Fruit fly (Drosophila melanogaster) whole organism, embryonic: ENCODE data around the gene CG43295.

Source experiments
- Ada2b ChIP-seq: fragments of 200-800 bp; sonication (Bioruptor generic); IDR thresholded peaks from 2 replicates; pipeline ENCODE4 v1.3.6; 2022; ENCODE audit warnings: missing biosample characterization, missing genetic modification characterization
- Atf-2 ChIP-seq: fragments of 200-800 bp; sonication (Bioruptor generic); optimal IDR thresholded peaks from 2 replicates; lab custom pipeline; 2016; ENCODE audit warnings: missing biosample characterization, missing genetic modification characterization
- B-H2 ChIP-seq: fragments of 200-800 bp; sonication (Bioruptor generic); optimal IDR thresholded peaks from 2 replicates; lab custom pipeline; 2018; ENCODE audit warnings: missing biosample characterization, mild to moderate bottlenecking, missing genetic modification characterization
- Bteb2 ChIP-seq: fragments of 200-800 bp; sonication (Bioruptor generic); optimal IDR thresholded peaks from 2 replicates; lab custom pipeline; 2016; ENCODE audit warnings: missing biosample characterization, missing genetic modification characterization
- C15 ChIP-seq: fragments of 200-800 bp; sonication (Bioruptor generic); IDR thresholded peaks from 3 replicates; pipeline ENCODE4 v1.3.6; 2022; ENCODE audit warnings: missing biosample characterization, missing genetic modification characterization
- CG10979 ChIP-seq: fragments of 200-800 bp; sonication (Bioruptor generic); optimal IDR thresholded peaks from 2 replicates; lab custom pipeline; 2018; ENCODE audit warnings: missing biosample characterization, mild to moderate bottlenecking, missing genetic modification characterization, moderate library complexity
- CG1233 ChIP-seq: fragments of 200-800 bp; sonication (Bioruptor generic); optimal IDR thresholded peaks from 4 replicates; lab custom pipeline; 2018; ENCODE audit warnings: missing biosample characterization, mild to moderate bottlenecking, missing genetic modification characterization
- CG14667 ChIP-seq: fragments of 200-800 bp; sonication (Bioruptor generic); IDR thresholded peaks from 2 replicates; pipeline ENCODE4 v1.3.6; 2022; ENCODE audit warnings: missing biosample characterization, missing genetic modification characterization
- CG14710 ChIP-seq: fragments of 200-800 bp; sonication (Bioruptor generic); optimal IDR thresholded peaks from 3 replicates; lab custom pipeline; 2019; ENCODE audit warnings: missing biosample characterization, mild to moderate bottlenecking, missing genetic modification characterization, moderate library complexity
- CG17385 ChIP-seq: fragments of 200-800 bp; sonication (Bioruptor generic); optimal IDR thresholded peaks from 3 replicates; lab custom pipeline; 2018; ENCODE audit warnings: missing biosample characterization, mild to moderate bottlenecking, missing genetic modification characterization
- CG18476 ChIP-seq: fragments of 200-800 bp; sonication (Bioruptor generic); optimal IDR thresholded peaks from 2 replicates; lab custom pipeline; 2016; ENCODE audit warnings: missing biosample characterization, mild to moderate bottlenecking, missing genetic modification characterization
- CG2120 ChIP-seq: fragments of 200-800 bp; sonication (Bioruptor generic); optimal IDR thresholded peaks from 3 replicates; lab custom pipeline; 2016; ENCODE audit warnings: missing biosample characterization, missing genetic modification characterization
- CG2129 ChIP-seq: fragments of 200-800 bp; sonication (Bioruptor generic); IDR thresholded peaks from 2 replicates; pipeline ENCODE4 v1.3.6; 2022; ENCODE audit warnings: missing biosample characterization, missing genetic modification characterization; ENCODE audit not compliant: partially characterized antibody
- CG31365 ChIP-seq: fragments of 200-800 bp; sonication (Bioruptor generic); optimal IDR thresholded peaks from 2 replicates; lab custom pipeline; 2018; ENCODE audit warnings: missing biosample characterization, mild to moderate bottlenecking, missing genetic modification characterization
- CG6654 ChIP-seq: fragments of 200-800 bp; sonication (Bioruptor generic); optimal IDR thresholded peaks from 2 replicates; lab custom pipeline; 2017; ENCODE audit warnings: missing biosample characterization, mild to moderate bottlenecking, missing genetic modification characterization
- CG8924 ChIP-seq: fragments of 200-800 bp; optimal IDR thresholded peaks from 3 replicates; lab custom pipeline; 2019; ENCODE audit warnings: missing biosample characterization, mild to moderate bottlenecking, missing genetic modification characterization, moderate library complexity
- CG9215 ChIP-seq: fragments of 200-800 bp; sonication (Bioruptor generic); IDR thresholded peaks from 2 replicates; pipeline ENCODE4 v1.3.6; 2022; ENCODE audit warnings: missing biosample characterization, missing genetic modification characterization
- Dref ChIP-seq: fragments of 200-800 bp; sonication (Bioruptor generic); IDR thresholded peaks from 2 replicates; pipeline ENCODE4 v1.3.6; 2022; ENCODE audit warnings: missing biosample characterization, missing genetic modification characterization
- Eip74EF ChIP-seq, 2 experiments: fragments of 200-800 bp in 1 of 2; fragments of >200 bp in 1 of 2; sonication (Bioruptor generic) in 1 of 2; optimal IDR thresholded peaks; 2 replicates each; lab custom pipeline; 2017 to 2019; ENCODE audit warnings: missing biosample characterization in 2 of 2, missing genetic modification characterization in 2 of 2, mild to moderate bottlenecking in 1 of 2, moderate library complexity in 1 of 2
- Elba2 ChIP-seq: fragments of 200-800 bp; sonication (Bioruptor generic); optimal IDR thresholded peaks from 3 replicates; lab custom pipeline; 2016; ENCODE audit warnings: missing biosample characterization, missing genetic modification characterization
- Ets65A ChIP-seq: fragments of 200-800 bp; sonication (Bioruptor generic); peaks from one replicate; lab custom pipeline; 2016; ENCODE audit warnings: missing biosample characterization, missing genetic modification characterization
- HmgZ ChIP-seq: fragments of 200-800 bp; sonication (Bioruptor generic); optimal IDR thresholded peaks from 2 replicates; lab custom pipeline; 2018; ENCODE audit warnings: missing biosample characterization, mild to moderate bottlenecking, missing genetic modification characterization
- Hr78 ChIP-seq, 2 experiments: fragments of 200-800 bp in 1 of 2; fragments of >200 bp in 1 of 2; sonication (Bioruptor generic) in 1 of 2; optimal IDR thresholded peaks; 2 replicates each; lab custom pipeline; 2017 to 2019; ENCODE audit warnings: missing biosample characterization in 2 of 2, missing genetic modification characterization in 2 of 2, mild to moderate bottlenecking in 1 of 2, moderate library complexity in 1 of 2
- Kr ChIP-seq: fragments of 200-800 bp; sonication (Bioruptor generic); optimal IDR thresholded peaks from 2 replicates; lab custom pipeline; 2017; ENCODE audit warnings: missing biosample characterization, mild to moderate bottlenecking, missing genetic modification characterization
- Med ChIP-seq: fragments of 200-800 bp; sonication (Bioruptor generic); peaks from one replicate; lab custom pipeline; 2016; ENCODE audit warnings: missing biosample characterization, missing genetic modification characterization, mild to moderate bottlenecking, inconsistent platforms, moderate library complexity
- Meics ChIP-seq: fragments of 200-800 bp; sonication (Bioruptor generic); optimal IDR thresholded peaks from 2 replicates; lab custom pipeline; 2017; ENCODE audit warnings: missing biosample characterization, mild to moderate bottlenecking, missing genetic modification characterization
- NC2β ChIP-seq: fragments of 200-800 bp; sonication (Bioruptor generic); optimal IDR thresholded peaks from 2 replicates; lab custom pipeline; 2016; ENCODE audit warnings: missing biosample characterization, missing genetic modification characterization
- Pdp1 ChIP-seq, 2 experiments: fragments of 200-800 bp; sonication (Bioruptor generic); optimal IDR thresholded peaks; 3 replicates each; lab custom pipeline; 2016; ENCODE audit warnings: missing biosample characterization in 2 of 2, missing genetic modification characterization in 2 of 2, mild to moderate bottlenecking in 1 of 2, moderate library complexity in 1 of 2
- Poxn ChIP-seq: fragments of 200-800 bp; sonication (Bioruptor generic); IDR thresholded peaks from 2 replicates; pipeline ENCODE4 v1.3.6; 2022; ENCODE audit warnings: missing biosample characterization, missing genetic modification characterization
- Rx ChIP-seq: fragments of 200-800 bp; sonication (Bioruptor generic); IDR thresholded peaks from 2 replicates; pipeline ENCODE4 v1.3.6; 2022; ENCODE audit warnings: missing biosample characterization, missing genetic modification characterization
- Scr ChIP-seq: fragments of 200-800 bp; sonication (Bioruptor generic); IDR thresholded peaks from 2 replicates; pipeline ENCODE4 v1.3.6; 2022; ENCODE audit warnings: missing biosample characterization, missing genetic modification characterization; ENCODE audit not compliant: partially characterized antibody
- Usf ChIP-seq: fragments of 200-800 bp; sonication (Bioruptor generic); optimal IDR thresholded peaks from 2 replicates; lab custom pipeline; 2017; ENCODE audit warnings: missing genotype, missing biosample characterization, missing genetic modification characterization
- Xbp1 ChIP-seq: fragments of 200-800 bp; sonication (Bioruptor generic); optimal IDR thresholded peaks from 3 replicates; lab custom pipeline; 2016; ENCODE audit warnings: missing biosample characterization, mild to moderate bottlenecking, missing genetic modification characterization
- ap ChIP-seq: fragments of 200-800 bp; sonication (Bioruptor generic); IDR thresholded peaks from 2 replicates; pipeline ENCODE4 v1.3.6; 2022; ENCODE audit warnings: missing biosample characterization, missing genetic modification characterization
- ase ChIP-seq: fragments of 200-800 bp; sonication (Bioruptor generic); IDR thresholded peaks from 3 replicates; pipeline ENCODE4 v1.3.6; 2022; ENCODE audit warnings: missing biosample characterization, missing genetic modification characterization
- dmrt11E ChIP-seq: fragments of 200-800 bp; sonication (Bioruptor generic); optimal IDR thresholded peaks from 3 replicates; lab custom pipeline; 2018; ENCODE audit warnings: missing biosample characterization, mild to moderate bottlenecking, missing genetic modification characterization, moderate library complexity
- gem ChIP-seq: fragments of 200-800 bp; sonication (Bioruptor generic); optimal IDR thresholded peaks from 2 replicates; lab custom pipeline; 2019; ENCODE audit warnings: missing biosample characterization, mild to moderate bottlenecking, missing genetic modification characterization, moderate library complexity
- gt ChIP-seq: fragments of 200-800 bp; sonication (Bioruptor generic); IDR thresholded peaks from 2 replicates; pipeline ENCODE4 v1.3.6; 2022; ENCODE audit warnings: missing biosample characterization, missing genetic modification characterization
- ind ChIP-seq: fragments of 200-800 bp; sonication (Bioruptor generic); optimal IDR thresholded peaks from 3 replicates; lab custom pipeline; 2016; ENCODE audit warnings: missing biosample characterization, missing genetic modification characterization
- insv ChIP-seq, 2 experiments: fragments of 200-800 bp; sonication (Bioruptor generic); optimal IDR thresholded peaks; 3 replicates each; lab custom pipeline; 2016 to 2018; ENCODE audit warnings: missing biosample characterization in 2 of 2, missing genetic modification characterization in 2 of 2
- ken ChIP-seq: fragments of 200-800 bp; sonication (Bioruptor generic); IDR thresholded peaks from 3 replicates; pipeline ENCODE4 v1.3.6; 2022; ENCODE audit warnings: missing biosample characterization, missing genetic modification characterization
- nerfin-2 ChIP-seq: fragments of 200-800 bp; sonication (Bioruptor generic); IDR thresholded peaks from 2 replicates; pipeline ENCODE4 v1.3.6; 2022; ENCODE audit warnings: missing biosample characterization, missing genetic modification characterization; ENCODE audit not compliant: partially characterized antibody
- sc ChIP-seq, 3 experiments: fragments of >200 bp in 2 of 3; fragments of 200-800 bp in 1 of 3; sonication (Bioruptor generic) in 1 of 3; optimal IDR thresholded peaks; 2 replicates in 2 of 3; 3 replicates in 1 of 3; lab custom pipeline; 2017; ENCODE audit warnings: mild to moderate bottlenecking in 1 of 3, missing biosample characterization in 1 of 3, missing genetic modification characterization in 1 of 3, missing genetic modification reagents in 1 of 3
- seq ChIP-seq: fragments of 200-800 bp; sonication (Bioruptor generic); IDR thresholded peaks from 2 replicates; pipeline ENCODE4 v1.3.6; 2022; ENCODE audit warnings: missing biosample characterization, missing genetic modification characterization
- sr ChIP-seq: fragments of 200-800 bp; sonication (Bioruptor generic); IDR thresholded peaks from 3 replicates; pipeline ENCODE4 v1.3.6; 2022; ENCODE audit warnings: missing biosample characterization, missing genetic modification characterization
- sug ChIP-seq: fragments of 200-800 bp; optimal IDR thresholded peaks from 2 replicates; lab custom pipeline; 2019; ENCODE audit warnings: missing biosample characterization, mild to moderate bottlenecking, missing genetic modification characterization, moderate library complexity
- toy ChIP-seq: fragments of 200-800 bp; sonication (Bioruptor generic); IDR thresholded peaks from 2 replicates; pipeline ENCODE4 v1.3.6; 2022; ENCODE audit warnings: missing biosample characterization, missing genetic modification characterization
- wdn ChIP-seq: fragments of 200-800 bp; sonication (Bioruptor generic); IDR thresholded peaks from 2 replicates; pipeline ENCODE4 v1.3.6; 2022; ENCODE audit warnings: missing biosample characterization, missing genetic modification characterization
- wor ChIP-seq: fragments of 200-800 bp; sonication (Bioruptor generic); IDR thresholded peaks from 2 replicates; pipeline ENCODE4 v1.3.6; 2022; ENCODE audit warnings: missing biosample characterization, missing genetic modification characterization

CG43295 gene

dm6 chr3L:16128973-16129745, 23.5 kb downstream of the CG43295 start, which contains the start of gene SsRbeta (continued):
- TF ChIP-seq ind (GFP tag; lab: Kevin White, UChicago) (no peak), Poxn (GFP tag; lab: Robert Waterston, UW) (no peak), nerfin-2 (GFP tag; lab: Robert Waterston, UW) (peak; percentile 45), sc (optimal IDR thresholded peaks at IDR 0.05; lab: Kevin White, UChicago) (no peak), sc (GFP tag; optimal IDR thresholded peaks at IDR 0.05; lab: Kevin White, UChicago) (no peak), NC2β (GFP tag; lab: Kevin White, UChicago) (peak; percentile 61), Xbp1 (GFP tag; lab: Kevin White, UChicago) (peak; percentile 48), gt (GFP tag; lab: Robert Waterston, UW) (no peak), CG31365 (no peak), wdn (GFP tag; lab: Robert Waterston, UW) (0 out of 2 replicates have a peak, but pooled peaks have one; percentile 48), Kr (no peak), Atf-2 (GFP tag; lab: Kevin White, UChicago) (no peak), sr (GFP tag; lab: Robert Waterston, UW) (no peak), Pdp1 (GFP tag; optimal IDR thresholded peaks at IDR 0.05; lab: Kevin White, UChicago) (no peak), insv (GFP tag; optimal IDR thresholded peaks at IDR 0.05; lab: Kevin White, UChicago) (no peak), CG9215 (GFP tag; lab: Robert Waterston, UW) (no peak), dmrt11E (peak; percentile 38), Rx (GFP tag; lab: Robert Waterston, UW) (peak; percentile 46), CG6654 (GFP tag; lab: Kevin White, UChicago) (no peak), seq (GFP tag; lab: Robert Waterston, UW) (no peak), CG8924 (tag; lab: Kevin White, UChicago) (peak; percentile 5), Ada2b (GFP tag; lab: Robert Waterston, UW) (peak; percentile 38; the same call in 1 of the 2 replicates), Elba2 (no peak), wor (GFP tag; lab: Robert Waterston, UW) (no peak), CG18476 (GFP tag; lab: Kevin White, UChicago) (no peak), sug (tag; lab: Kevin White, UChicago) (no peak), Ets65A (GFP tag; lab: Kevin White, UChicago) (peak; percentile 89), CG2120 (no peak), Scr (GFP tag; lab: Robert Waterston, UW) (peak; percentile 72), CG17385 (GFP tag; lab: Kevin White, UChicago) (no peak), Med (GFP tag; lab: Kevin White, UChicago) (peak; percentile 91), Usf (GFP tag; lab: Kevin White, UChicago) (no peak), gem (tag; lab: Kevin White, UChicago) (peak; percentile 63), toy (no peak), CG14667 (GFP tag; lab: Robert Waterston, UW) (peak; percentile 23), B-H2 (GFP tag; lab: Kevin White, UChicago) (peak; percentile 29), Eip74EF (GFP tag; optimal IDR thresholded peaks at IDR 0.05; lab: Kevin White, UChicago) (no peak), C15 (GFP tag; lab: Robert Waterston, UW) (no peak), HmgZ (tag; lab: Kevin White, UChicago) (peak; percentile 26), Dref (peak; percentile 72), CG2129 (GFP tag; lab: Robert Waterston, UW) (peak; percentile 36), ap (GFP tag; lab: Robert Waterston, UW) (peak; percentile 70), CG14710 (tag; lab: Kevin White, UChicago) (peak; percentile 40), Hr78 (GFP tag; optimal IDR thresholded peaks at IDR 0.05; lab: Kevin White, UChicago) (no peak), CG10979 (tag; lab: Kevin White, UChicago) (no peak), Meics (GFP tag; lab: Kevin White, UChicago) (peak; percentile 43), CG1233 (GFP tag; lab: Kevin White, UChicago) (no peak), ase (GFP tag; lab: Robert Waterston, UW) (peak; percentile 74; the same call in 2 of the 3 replicates), ken (GFP tag; lab: Robert Waterston, UW) (peak; percentile 63; the same call in 2 of the 3 replicates), Bteb2 (GFP tag; lab: Kevin White, UChicago) (no peak)
